Fruit fly (Drosophila melanogaster) whole organism, embryonic: ENCODE data around the gene Ac13E.
A peak's percentile ranks its signal among the peaks of the same experiment; 100 is the strongest.

ENCODE experiments used
- Atf3 ChIP-seq: fragments of 200-800 bp; sonication (Bioruptor generic); optimal IDR thresholded peaks from 3 replicates; lab custom pipeline; 2016; ENCODE audit warnings: missing biosample characterization, missing genetic modification characterization
- CG11247 ChIP-seq: fragments of 200-800 bp; sonication (Bioruptor generic); IDR thresholded peaks from 2 replicates; pipeline ENCODE4 v1.3.6; 2022; ENCODE audit warnings: missing biosample characterization, missing genetic modification characterization
- CG12942 ChIP-seq: fragments of 200-800 bp; sonication (Bioruptor generic); optimal IDR thresholded peaks from 3 replicates; lab custom pipeline; 2016; ENCODE audit warnings: missing biosample characterization, missing genetic modification characterization
- CG14014 ChIP-seq: fragments of 200-800 bp; sonication (Bioruptor generic); IDR thresholded peaks from 2 replicates; pipeline ENCODE4 v1.3.6; 2022; ENCODE audit warnings: missing biosample characterization, missing genetic modification characterization
- CG14860 ChIP-seq: fragments of 200-800 bp; sonication (Bioruptor generic); IDR thresholded peaks from 3 replicates; pipeline ENCODE4 v1.3.6; 2022; ENCODE audit warnings: missing biosample characterization, missing genetic modification characterization; ENCODE audit not compliant: partially characterized antibody
- CG15601 ChIP-seq: fragments of 200-800 bp; sonication (Bioruptor generic); optimal IDR thresholded peaks from 3 replicates; lab custom pipeline; 2019; ENCODE audit warnings: missing biosample characterization, mild to moderate bottlenecking, missing genetic modification characterization, moderate library complexity
- CG1602 ChIP-seq: fragments of 200-800 bp; sonication (Bioruptor generic); optimal IDR thresholded peaks from 3 replicates; lab custom pipeline; 2016; ENCODE audit warnings: missing biosample characterization, missing genetic modification characterization
- CG16815 ChIP-seq: fragments of 200-800 bp; sonication (Bioruptor generic); optimal IDR thresholded peaks from 3 replicates; lab custom pipeline; 2017; ENCODE audit warnings: missing biosample characterization, mild to moderate bottlenecking, missing genetic modification characterization
- CG17328 ChIP-seq: fragments of 200-800 bp; sonication (Bioruptor generic); IDR thresholded peaks from 2 replicates; pipeline ENCODE4 v1.3.6; 2022; ENCODE audit warnings: missing biosample characterization, missing genetic modification characterization
- CG17385 ChIP-seq: fragments of 200-800 bp; sonication (Bioruptor generic); optimal IDR thresholded peaks from 3 replicates; lab custom pipeline; 2018; ENCODE audit warnings: missing biosample characterization, mild to moderate bottlenecking, missing genetic modification characterization
- CG17829 ChIP-seq: fragments of 200-800 bp; optimal IDR thresholded peaks from 2 replicates; lab custom pipeline; 2019; ENCODE audit warnings: missing biosample characterization, mild to moderate bottlenecking, missing genetic modification characterization, moderate library complexity
- CG32772 ChIP-seq: fragments of 200-800 bp; sonication (Bioruptor generic); IDR thresholded peaks from 2 replicates; pipeline ENCODE4 v1.3.6; 2022; ENCODE audit warnings: missing biosample characterization, missing genetic modification characterization
- CG34224 ChIP-seq: fragments of 200-800 bp; sonication (Bioruptor generic); IDR thresholded peaks from 3 replicates; pipeline ENCODE4 v1.3.6; 2022; ENCODE audit warnings: missing biosample characterization, missing genetic modification characterization; ENCODE audit not compliant: partially characterized antibody
- CG4282 ChIP-seq: fragments of 200-800 bp; sonication (Bioruptor generic); optimal IDR thresholded peaks from 2 replicates; lab custom pipeline; 2016; ENCODE audit warnings: missing biosample characterization, missing genetic modification characterization
- CG4424 ChIP-seq: fragments of 200-800 bp; sonication (Bioruptor generic); optimal IDR thresholded peaks from 3 replicates; lab custom pipeline; 2016; ENCODE audit warnings: missing biosample characterization, missing genetic modification characterization
- CG4730 ChIP-seq: fragments of 200-800 bp; sonication (Bioruptor generic); IDR thresholded peaks from 2 replicates; pipeline ENCODE4 v1.3.6; 2022; ENCODE audit warnings: missing biosample characterization, missing genetic modification characterization
- CG7786 ChIP-seq: fragments of 200-800 bp; sonication (Bioruptor generic); optimal IDR thresholded peaks from 2 replicates; lab custom pipeline; 2016; ENCODE audit warnings: missing biosample characterization, missing genetic modification characterization
- CG8290 ChIP-seq, 3 experiments: fragments of 200-800 bp; sonication (Bioruptor generic); optimal IDR thresholded peaks; 2 replicates each; lab custom pipeline; 2016 to 2019; ENCODE audit warnings: missing biosample characterization in 3 of 3, missing genetic modification characterization in 3 of 3, mild to moderate bottlenecking in 2 of 3, moderate library complexity in 1 of 3
- CG8388 ChIP-seq: fragments of 200-800 bp; sonication (Bioruptor generic); optimal IDR thresholded peaks from 2 replicates; lab custom pipeline; 2019; ENCODE audit warnings: missing biosample characterization, mild to moderate bottlenecking, missing genetic modification characterization, moderate library complexity
- CG9932 ChIP-seq: fragments of 200-800 bp; sonication (Bioruptor generic); IDR thresholded peaks from 2 replicates; pipeline ENCODE4 v1.3.6; 2022; ENCODE audit warnings: missing biosample characterization, missing genetic modification characterization
- CTCF ChIP-seq: fragments of 200-800 bp; sonication (Bioruptor generic); optimal IDR thresholded peaks from 2 replicates; lab custom pipeline; 2017; ENCODE audit warnings: missing biosample characterization, mild to moderate bottlenecking, missing genetic modification characterization, moderate library complexity
- D19B ChIP-seq: fragments of 200-800 bp; sonication (Bioruptor generic); optimal IDR thresholded peaks from 2 replicates; lab custom pipeline; 2017; ENCODE audit warnings: missing biosample characterization, mild to moderate bottlenecking, missing genetic modification characterization
- Dip2 ChIP-seq: fragments of 200-800 bp; sonication (Bioruptor generic); IDR thresholded peaks from 2 replicates; pipeline ENCODE4 v1.3.6; 2022; ENCODE audit warnings: missing biosample characterization, missing genetic modification characterization
- Dip3 ChIP-seq: fragments of 200-800 bp; sonication (Bioruptor generic); optimal IDR thresholded peaks from 3 replicates; lab custom pipeline; 2016; ENCODE audit warnings: missing biosample characterization, missing genetic modification characterization
- Doc2 ChIP-seq: fragments of 200-800 bp; sonication (Bioruptor generic); IDR thresholded peaks from 2 replicates; pipeline ENCODE4 v1.3.6; 2022; ENCODE audit warnings: missing biosample characterization, missing genetic modification characterization
- HLH3B ChIP-seq: fragments of 200-800 bp; sonication (Bioruptor generic); IDR thresholded peaks from 2 replicates; pipeline ENCODE4 v1.3.6; 2022; ENCODE audit warnings: missing biosample characterization, missing genetic modification characterization
- Kr ChIP-seq: fragments of 200-800 bp; sonication (Bioruptor generic); optimal IDR thresholded peaks from 2 replicates; lab custom pipeline; 2017; ENCODE audit warnings: missing biosample characterization, mild to moderate bottlenecking, missing genetic modification characterization
- Optix ChIP-seq: fragments of 200-800 bp; sonication (Bioruptor generic); IDR thresholded peaks from 3 replicates; pipeline ENCODE4 v1.3.6; 2022; ENCODE audit warnings: missing biosample characterization, missing genetic modification characterization
- Scr ChIP-seq: fragments of 200-800 bp; sonication (Bioruptor generic); IDR thresholded peaks from 2 replicates; pipeline ENCODE4 v1.3.6; 2022; ENCODE audit warnings: missing biosample characterization, missing genetic modification characterization; ENCODE audit not compliant: partially characterized antibody
- abd-A ChIP-seq: fragments of 200-800 bp; sonication (Bioruptor generic); optimal IDR thresholded peaks from 3 replicates; lab custom pipeline; 2019; ENCODE audit warnings: missing biosample characterization, mild to moderate bottlenecking, missing genetic modification characterization, moderate library complexity
- amos ChIP-seq: fragments of 200-800 bp; sonication (Bioruptor generic); IDR thresholded peaks from 2 replicates; pipeline ENCODE4 v1.3.6; 2022; ENCODE audit warnings: missing biosample characterization, missing genetic modification characterization; ENCODE audit not compliant: partially characterized antibody
- ash1 ChIP-seq: fragments of 200-800 bp; sonication (Bioruptor generic); optimal IDR thresholded peaks from 2 replicates; lab custom pipeline; 2018; ENCODE audit warnings: missing biosample characterization, mild to moderate bottlenecking, missing genetic modification characterization
- bigmax ChIP-seq: fragments of 200-800 bp; sonication (Bioruptor generic); optimal IDR thresholded peaks from 2 replicates; lab custom pipeline; 2018; ENCODE audit warnings: missing biosample characterization, mild to moderate bottlenecking, missing genetic modification characterization
- ci ChIP-seq: fragments of 200-800 bp; sonication (Bioruptor generic); IDR thresholded peaks from 3 replicates; pipeline ENCODE4 v1.3.6; 2022; ENCODE audit warnings: missing biosample characterization, missing genetic modification characterization
- da ChIP-seq: fragments of 200-800 bp; sonication (Bioruptor generic); optimal IDR thresholded peaks from 2 replicates; lab custom pipeline; 2016; ENCODE audit warnings: missing biosample characterization, missing genetic modification characterization
- dmrt11E ChIP-seq: fragments of 200-800 bp; sonication (Bioruptor generic); optimal IDR thresholded peaks from 3 replicates; lab custom pipeline; 2018; ENCODE audit warnings: missing biosample characterization, mild to moderate bottlenecking, missing genetic modification characterization, moderate library complexity
- emc ChIP-seq: fragments of 200-800 bp; sonication (Bioruptor generic); optimal IDR thresholded peaks from 2 replicates; lab custom pipeline; 2016; ENCODE audit warnings: missing biosample characterization, missing genetic modification characterization
- fu2 ChIP-seq: fragments of 200-800 bp; sonication (Bioruptor generic); optimal IDR thresholded peaks from 2 replicates; lab custom pipeline; 2016; ENCODE audit warnings: missing biosample characterization, missing genetic modification characterization
- grn ChIP-seq: fragments of 200-800 bp; sonication (Bioruptor generic); optimal IDR thresholded peaks from 3 replicates; lab custom pipeline; 2017; ENCODE audit warnings: missing biosample characterization, missing genetic modification characterization
- jing ChIP-seq: fragments of 200-800 bp; sonication (Bioruptor generic); optimal IDR thresholded peaks from 2 replicates; lab custom pipeline; 2018; ENCODE audit warnings: missing biosample characterization, mild to moderate bottlenecking, missing genetic modification characterization
- jumu ChIP-seq: fragments of 200-800 bp; sonication (Bioruptor generic); optimal IDR thresholded peaks from 3 replicates; lab custom pipeline; 2016; ENCODE audit warnings: missing biosample characterization, missing genetic modification characterization
- ken ChIP-seq: fragments of 200-800 bp; sonication (Bioruptor generic); IDR thresholded peaks from 3 replicates; pipeline ENCODE4 v1.3.6; 2022; ENCODE audit warnings: missing biosample characterization, missing genetic modification characterization
- nau ChIP-seq: fragments of 200-800 bp; sonication (Bioruptor generic); optimal IDR thresholded peaks from 3 replicates; lab custom pipeline; 2017; ENCODE audit warnings: missing biosample characterization, mild to moderate bottlenecking, missing genetic modification characterization, missing genetic modification reagents
- pfk ChIP-seq: fragments of 200-800 bp; sonication (Bioruptor generic); optimal IDR thresholded peaks from 2 replicates; lab custom pipeline; 2018; ENCODE audit warnings: missing biosample characterization, mild to moderate bottlenecking, missing genetic modification characterization, moderate library complexity
- phol ChIP-seq: fragments of 200-800 bp; sonication (Bioruptor generic); optimal IDR thresholded peaks from 3 replicates; lab custom pipeline; 2018; ENCODE audit warnings: missing biosample characterization, mild to moderate bottlenecking, missing genetic modification characterization, moderate library complexity
- psq ChIP-seq: fragments of 200-800 bp; sonication (Bioruptor generic); optimal IDR thresholded peaks from 2 replicates; lab custom pipeline; 2017; ENCODE audit warnings: missing biosample characterization, missing genetic modification characterization
- sob ChIP-seq: fragments of 200-800 bp; sonication (Bioruptor generic); IDR thresholded peaks from 2 replicates; pipeline ENCODE4 v1.3.6; 2022; ENCODE audit warnings: missing biosample characterization, missing genetic modification characterization
- tio ChIP-seq: fragments of 200-800 bp; sonication (Bioruptor generic); optimal IDR thresholded peaks from 2 replicates; lab custom pipeline; 2017; ENCODE audit warnings: missing biosample characterization, missing genetic modification characterization, inconsistent platforms
- toy ChIP-seq: fragments of 200-800 bp; sonication (Bioruptor generic); IDR thresholded peaks from 2 replicates; pipeline ENCODE4 v1.3.6; 2022; ENCODE audit warnings: missing biosample characterization, missing genetic modification characterization
- zen2 ChIP-seq: fragments of 200-800 bp; sonication (Bioruptor generic); IDR thresholded peaks from 3 replicates; pipeline ENCODE4 v1.3.6; 2022; ENCODE audit warnings: missing biosample characterization, missing genetic modification characterization; ENCODE audit not compliant: partially characterized antibody

Gene Ac13E

dm6 chrX:15591721-15592491 lies 37.8 kb upstream of the Ac13E start (continued):
- peak; percentile 8 for TF ChIP-seq jumu
- peak; percentile 62; the same call in 2 of the 3 replicates for TF ChIP-seq ci (GFP tag; lab: Robert Waterston, UW)
- TF ChIP-seq CG32772 (GFP tag; lab: Robert Waterston, UW), result peak; percentile 41; the same call in 1 of the 2 replicates
- TF ChIP-seq bigmax (GFP tag; lab: Kevin White, UChicago), result no peak
- TF ChIP-seq CG12942 (GFP tag; lab: Kevin White, UChicago), result peak; percentile 4
- TF ChIP-seq amos (GFP tag; lab: Robert Waterston, UW), result no peak
- no peak for TF ChIP-seq tio (GFP tag; lab: Kevin White, UChicago)
- TF ChIP-seq CG4282 (GFP tag; lab: Kevin White, UChicago), result no peak
- TF ChIP-seq CG1602, result no peak
- peak; percentile 15 for TF ChIP-seq CG7786 (GFP tag; lab: Kevin White, UChicago)
- TF ChIP-seq CG34224, result no peak
- no peak for TF ChIP-seq jing
- TF ChIP-seq CG17385, result peak; percentile 45
- TF ChIP-seq CG9932 (GFP tag; lab: Robert Waterston, UW), result no peak; the same call in 1 of the 2 replicates
- TF ChIP-seq CG8290 (GFP tag; optimal IDR thresholded peaks at IDR 0.05; lab: Kevin White, UChicago), result no peak
- TF ChIP-seq CG8290 (tag; optimal IDR thresholded peaks at IDR 0.05; lab: Kevin White, UChicago), result no peak
- no peak for TF ChIP-seq grn (GFP tag; lab: Kevin White, UChicago)
- no peak for TF ChIP-seq Kr (GFP tag; lab: Kevin White, UChicago)
- no peak for TF ChIP-seq CTCF (GFP tag; lab: Kevin White, UChicago)
- TF ChIP-seq zen2 (GFP tag; lab: Robert Waterston, UW), result no peak
- TF ChIP-seq D19B, result peak; percentile 9
- TF ChIP-seq psq (GFP tag; lab: Kevin White, UChicago), result no peak
- TF ChIP-seq CG14860 (GFP tag; lab: Robert Waterston, UW), result no peak
- TF ChIP-seq pfk (GFP tag; lab: Kevin White, UChicago), result no peak
- TF ChIP-seq fu2 (GFP tag; lab: Kevin White, UChicago), result no peak
- peak; percentile 2 for TF ChIP-seq CG4424 (GFP tag; lab: Kevin White, UChicago)
- TF ChIP-seq Dip3, result peak; percentile 4
- peak; percentile 21 for TF ChIP-seq CG8388 (GFP tag; lab: Kevin White, UChicago)
- TF ChIP-seq CG4730 (GFP tag; lab: Robert Waterston, UW), result no peak
- TF ChIP-seq CG15601 (tag; lab: Kevin White, UChicago), result peak; percentile 1
- peak; percentile 18 for TF ChIP-seq dmrt11E (tag; lab: Kevin White, UChicago)
- no peak for TF ChIP-seq Dip2
- TF ChIP-seq nau (GFP tag; lab: Kevin White, UChicago), result no peak
- peak; percentile 52 for TF ChIP-seq CG14014
- 0 out of 2 replicates have a peak, but pooled peaks have one; percentile 29 for TF ChIP-seq sob
- no peak for TF ChIP-seq Optix (GFP tag; lab: Robert Waterston, UW)
- no peak for TF ChIP-seq CG11247
- TF ChIP-seq toy (GFP tag; lab: Robert Waterston, UW), result no peak
- TF ChIP-seq HLH3B (GFP tag; lab: Robert Waterston, UW), result 0 out of 2 replicates have a peak, but pooled peaks have one; percentile 31
- TF ChIP-seq Doc2, result no peak
- no peak for TF ChIP-seq Scr (GFP tag; lab: Robert Waterston, UW)
- TF ChIP-seq da (GFP tag; lab: Kevin White, UChicago), result no peak
- no peak for TF ChIP-seq abd-A (tag; lab: Kevin White, UChicago)
- TF ChIP-seq CG17328 (GFP tag; lab: Robert Waterston, UW), result peak; percentile 41; the same call in 1 of the 2 replicates
- TF ChIP-seq phol (tag; lab: Kevin White, UChicago), result peak; percentile 48
- TF ChIP-seq ken (GFP tag; lab: Robert Waterston, UW), result no peak
- TF ChIP-seq emc (GFP tag; lab: Kevin White, UChicago), result no peak
- no peak for TF ChIP-seq CG17829 (tag; lab: Kevin White, UChicago)
- TF ChIP-seq ash1, result no peak
- TF ChIP-seq Atf3 (GFP tag; lab: Kevin White, UChicago), result no peak
- TF ChIP-seq CG16815, result peak; percentile 30
